Worm (Caenorhabditis elegans) whole organism, early embryonic: ENCODE measurements around the gene gcy-14.

Experiments used
- B0310.2 ChIP-seq: sonication (generic microtip); optimal IDR thresholded peaks from 2 replicates; lab custom pipeline; 2016; ENCODE audit warnings: mild to moderate bottlenecking, missing genetic modification characterization, missing compliant biosample characterization
- F13C5.2 ChIP-seq: sonication (generic microtip); optimal IDR thresholded peaks from 2 replicates; lab custom pipeline; 2017; ENCODE audit warnings: mild to moderate bottlenecking, missing genetic modification characterization, inconsistent platforms, missing compliant biosample characterization
- aly-1 ChIP-seq: sonication (generic microtip); optimal IDR thresholded peaks from 2 replicates; lab custom pipeline; 2016; ENCODE audit warnings: missing genetic modification characterization, missing compliant biosample characterization
- ama-1 ChIP-seq: fragments of 150-350 bp; optimal IDR thresholded peaks from 2 replicates; lab custom pipeline; 2014
- ceh-13 ChIP-seq: fragments of 200-800 bp; sonication (Bioruptor generic); optimal IDR thresholded peaks from 2 replicates; lab custom pipeline; 2018; ENCODE audit warnings: mild to moderate bottlenecking, missing genetic modification characterization, missing compliant biosample characterization
- ceh-36 ChIP-seq: sonication (generic microtip); optimal IDR thresholded peaks from 2 replicates; lab custom pipeline; 2016; ENCODE audit warnings: missing genetic modification characterization, inconsistent platforms, missing compliant biosample characterization
- ets-7 ChIP-seq: sonication (generic microtip); optimal IDR thresholded peaks from 2 replicates; lab custom pipeline; 2016; ENCODE audit warnings: missing genotype, missing genetic modification characterization, missing compliant biosample characterization
- flt-1 ChIP-seq: fragments of 200-800 bp; sonication (Bioruptor generic); IDR thresholded peaks from 2 replicates; pipeline ENCODE4 v1.3.6; 2022; ENCODE audit warnings: missing genetic modification characterization, missing compliant biosample characterization
- hmbx-1 ChIP-seq: sonication (generic microtip); optimal IDR thresholded peaks from 2 replicates; lab custom pipeline; 2016; ENCODE audit warnings: mild to moderate bottlenecking, missing genetic modification characterization, missing compliant biosample characterization
- hmg-4 ChIP-seq: fragments of 200-800 bp; sonication (Bioruptor generic); optimal IDR thresholded peaks from 2 replicates; lab custom pipeline; 2018; ENCODE audit warnings: mild to moderate bottlenecking, missing genetic modification characterization, missing compliant biosample characterization
- hnd-1 ChIP-seq: sonication (generic microtip); optimal IDR thresholded peaks from 2 replicates; lab custom pipeline; 2016; ENCODE audit warnings: missing genetic modification characterization, missing compliant biosample characterization
- pes-1 ChIP-seq: fragments of 200-800 bp; sonication (Bioruptor generic); IDR thresholded peaks from 2 replicates; pipeline ENCODE4 v1.3.6; 2022; ENCODE audit warnings: missing genetic modification reagents, missing genetic modification characterization, missing compliant biosample characterization
- scrt-1 ChIP-seq: fragments of 200-800 bp; sonication (Bioruptor generic); IDR thresholded peaks from 2 replicates; pipeline ENCODE4 v1.3.6; 2022; ENCODE audit warnings: missing genetic modification characterization, missing compliant biosample characterization
- sea-1 ChIP-seq: fragments of 200-800 bp; sonication (Bioruptor generic); conservative IDR thresholded peaks from 2 replicates; pipeline ENCODE4 v1.3.6; 2022; ENCODE audit warnings: missing genetic modification characterization, missing compliant biosample characterization
- tbx-11 ChIP-seq: fragments of 200-800 bp; sonication (Bioruptor generic); IDR thresholded peaks from 2 replicates; pipeline ENCODE4 v1.3.6; 2022; ENCODE audit warnings: missing genetic modification characterization, missing compliant biosample characterization
- tbx-37 ChIP-seq: fragments of 200-800 bp; sonication (Bioruptor generic); conservative IDR thresholded peaks from 2 replicates; pipeline ENCODE4 v1.3.6; 2022; ENCODE audit warnings: missing genetic modification reagents, missing genetic modification characterization, missing compliant biosample characterization
- tra-4 ChIP-seq: sonication (generic microtip); optimal IDR thresholded peaks from 2 replicates; lab custom pipeline; 2017; ENCODE audit warnings: missing genetic modification characterization, missing compliant biosample characterization

Gene gcy-14

DNA sequence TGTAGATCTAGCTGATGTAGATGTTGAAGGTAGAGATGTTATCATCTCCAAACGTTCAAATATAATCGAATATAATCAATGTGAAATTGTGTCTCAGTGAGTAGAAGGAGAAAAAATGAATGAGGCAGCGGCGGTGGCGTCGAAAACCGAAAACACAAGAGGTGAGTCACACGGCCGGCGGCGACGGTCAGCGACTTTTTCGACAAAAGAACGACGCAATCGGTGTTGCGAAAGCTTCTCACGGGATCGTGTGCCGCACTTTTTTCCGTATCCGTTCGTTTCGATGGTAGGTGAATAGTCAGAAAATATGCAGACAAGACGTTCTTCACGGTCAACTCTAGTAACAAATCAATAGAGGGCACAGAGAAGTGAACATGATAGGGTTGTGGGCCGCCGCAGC, 52.6 kb downstream of the gcy-14 start, which contains the start of gene rin-1:
Gene rin-1 (minus strand): TSS at position 101 of the 400 bp plus-strand sequence.
- TF ChIP-seq tbx-37 (GFP tag; lab: Robert Waterston, UW) (no peak), hnd-1 (tag; lab: Kevin White, UChicago) (no peak), F13C5.2 (no peak), tbx-11 (GFP tag; lab: Robert Waterston, UW) (no peak), aly-1 (no peak), ama-1 (lab: Kevin White, UChicago) (no peak), tra-4 (no peak), pes-1 (no peak), scrt-1 (GFP tag; lab: Robert Waterston, UW) (no peak), ceh-36 (tag; lab: Kevin White, UChicago) (no peak), ets-7 (no peak), sea-1 (GFP tag; lab: Robert Waterston, UW) (no peak), hmbx-1 (tag; lab: Kevin White, UChicago) (no peak), flt-1 (GFP tag; lab: Robert Waterston, UW) (no peak), hmg-4 (GFP tag; lab: Kevin White, UChicago) (no peak), B0310.2 (no peak), ceh-13 (GFP tag; lab: Kevin White, UChicago) (no peak)

DNA sequence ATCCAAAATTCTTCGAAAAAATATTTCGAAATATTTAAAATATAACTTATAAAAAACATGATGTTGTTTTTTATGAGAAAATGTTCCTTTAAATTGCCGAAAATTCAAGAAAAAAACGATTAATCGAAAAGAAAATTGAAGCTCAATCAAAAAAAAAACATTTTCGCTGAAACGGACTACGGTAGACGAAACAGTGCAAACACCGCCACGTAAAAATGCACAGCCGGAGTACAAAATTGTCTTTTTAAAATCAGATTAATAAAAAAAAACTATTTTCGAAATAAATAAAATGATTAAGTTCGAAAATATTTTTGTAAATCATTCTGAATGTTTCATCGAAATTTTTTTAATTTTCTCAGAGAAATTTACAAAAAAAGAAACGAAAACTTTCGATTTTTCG, 54.5 kb downstream of the gcy-14 start:
- TF ChIP-seq tra-4 (no peak), hmbx-1 (tag; lab: Kevin White, UChicago) (no peak)
